Worm (Caenorhabditis elegans): ENCODE measurements around the gene F09E5.3.

The F09E5.3 gene

DNA sequence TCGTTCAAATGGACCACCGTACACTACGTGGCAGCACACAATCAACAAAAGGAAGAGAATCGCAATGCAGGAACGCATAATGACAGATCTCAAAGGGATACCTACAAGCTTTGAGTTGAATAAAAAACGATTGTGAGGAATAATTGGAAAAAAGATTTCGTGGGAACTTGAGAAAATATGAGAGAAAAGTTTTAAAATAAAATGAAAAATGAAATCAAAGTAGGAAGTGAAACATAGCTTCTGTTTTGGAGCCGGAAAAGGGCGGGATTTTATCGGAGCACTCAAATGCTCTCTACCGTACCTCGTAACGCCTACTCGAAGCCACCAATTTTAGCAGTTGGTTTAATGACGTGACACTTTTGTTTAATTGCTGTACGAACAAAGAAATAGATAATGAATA is 29.0 kb upstream of the F09E5.3 start, which contains the start of gene F09E5.14:
Gene F09E5.14 (minus strand): TSS at position 101 of the 400 bp plus-strand sequence.
- TF ChIP-seq tlf-1 (GFP tag; optimal IDR thresholded peaks at IDR 0.05) (no peak), nhr-120 (GFP tag; IDR thresholded peaks at IDR 0.05) (no peak), mcd-1 (GFP tag; IDR thresholded peaks at IDR 0.05) (no peak), ceh-27 (GFP tag; optimal IDR thresholded peaks at IDR 0.05) (no peak), ztf-22 (GFP tag; optimal IDR thresholded peaks at IDR 0.05) (no peak), dpff-1 (tag; optimal IDR thresholded peaks at IDR 0.05) (no peak), aptf-3 (GFP tag; IDR thresholded peaks at IDR 0.05) (no peak), snpc-4 (GFP tag; optimal IDR thresholded peaks at IDR 0.05) (no peak), snpc-4 (tag; optimal IDR thresholded peaks at IDR 0.05) (no peak), egrh-3 (GFP tag; IDR thresholded peaks at IDR 0.05) (no peak), Y95B8A.8 (GFP tag; IDR thresholded peaks at IDR 0.05) (no peak), ztf-18 (tag; optimal IDR thresholded peaks at IDR 0.05) (no peak), F57C9.4 (tag; optimal IDR thresholded peaks at IDR 0.05) (no peak), B0019.2 (GFP tag; conservative IDR thresholded peaks at IDR 0.05) (no peak), cebp-2 (GFP tag; IDR thresholded peaks at IDR 0.05) (no peak), lsy-27 (tag; optimal IDR thresholded peaks at IDR 0.05; ENCODE audit: borderline replicate concordance, insufficient read depth) (no peak), chd-7 (tag; optimal IDR thresholded peaks at IDR 0.05) (no peak), nhr-80 (tag; optimal IDR thresholded peaks at IDR 0.05) (no peak), sea-2 (GFP tag; IDR thresholded peaks at IDR 0.05) (no peak)

ce11 chrII:5346350-5346749 is 27.4 kb upstream of the F09E5.3 start:
- peak; percentile 99 for TF ChIP-seq mcd-1 (GFP tag; IDR thresholded peaks at IDR 0.05)
- TF ChIP-seq D2030.7 (GFP tag; IDR thresholded peaks at IDR 0.05) = peak; percentile 90
- TF ChIP-seq B0019.2 (GFP tag; conservative IDR thresholded peaks at IDR 0.05) = peak; percentile 78
- TF ChIP-seq madf-6 (GFP tag; IDR thresholded peaks at IDR 0.05) = peak; percentile 82
- TF ChIP-seq ztf-18 (tag; optimal IDR thresholded peaks at IDR 0.05) = peak; percentile 11
- peak; percentile 78 for TF ChIP-seq lin-26 (GFP tag; IDR thresholded peaks at IDR 0.05)
- TF ChIP-seq hmg-20 (GFP tag; IDR thresholded peaks at IDR 0.05) = peak; percentile 66
- TF ChIP-seq egl-44 (GFP tag; IDR thresholded peaks at IDR 0.05) = peak; percentile 74
- peak; percentile 89 for TF ChIP-seq K11D2.4 (GFP tag; IDR thresholded peaks at IDR 0.05)
- peak; percentile 92 for TF ChIP-seq ztf-28 (GFP tag; IDR thresholded peaks at IDR 0.05)
- peak; percentile 57; the same call in 1 of the 2 replicates for TF ChIP-seq attf-6 (GFP tag; IDR thresholded peaks at IDR 0.05)
- peak; percentile 77; the same call in 1 of the 2 replicates for TF ChIP-seq Y53G8AR.9 (GFP tag; conservative IDR thresholded peaks at IDR 0.05)
- peak; percentile 98 for TF ChIP-seq dox-1 (GFP tag; IDR thresholded peaks at IDR 0.05)
- TF ChIP-seq tbp1 (GFP tag; optimal IDR thresholded peaks at IDR 0.05) = peak; percentile 16
- TF ChIP-seq let-526 (GFP tag; IDR thresholded peaks at IDR 0.05) = peak; percentile 89
- peak; percentile 63; the same call in 1 of the 2 replicates for TF ChIP-seq Y67H2A.10 (GFP tag; conservative IDR thresholded peaks at IDR 0.05)
- 0 out of 2 replicates have a peak, but pooled peaks have one; percentile 50 for TF ChIP-seq sea-2 (GFP tag; IDR thresholded peaks at IDR 0.05)
- 0 out of 2 replicates have a peak, but pooled peaks have one; percentile 14 for TF ChIP-seq aptf-3 (GFP tag; IDR thresholded peaks at IDR 0.05)
- peak; percentile 95 for TF ChIP-seq nfyb-1 (GFP tag; IDR thresholded peaks at IDR 0.05)
- peak; percentile 96 for TF ChIP-seq pbrm-1 (GFP tag; IDR thresholded peaks at IDR 0.05)
- peak in 1 of 3 experiments; percentile 73 for TF ChIP-seq lin-35 (GFP tag; optimal IDR thresholded peaks at IDR 0.05)
- TF ChIP-seq Y95B8A.8 (GFP tag; IDR thresholded peaks at IDR 0.05) = peak; percentile 91
- peak; percentile 57; the same call in 1 of the 2 replicates for TF ChIP-seq lir-1 (GFP tag; conservative IDR thresholded peaks at IDR 0.05)
- peak; percentile 1 for TF ChIP-seq nhr-80 (tag; optimal IDR thresholded peaks at IDR 0.05)
- peak; percentile 75; the same call in 1 of the 2 replicates for TF ChIP-seq ztf-25 (GFP tag; IDR thresholded peaks at IDR 0.05)
- TF ChIP-seq attf-5 (GFP tag; optimal IDR thresholded peaks at IDR 0.05) = peak; percentile 72
- TF ChIP-seq lin-40 (tag; optimal IDR thresholded peaks at IDR 0.05) = peak; percentile 37
- peak; percentile 63 for TF ChIP-seq lsl-1 (GFP tag; optimal IDR thresholded peaks at IDR 0.05)
- peak; percentile 94 for TF ChIP-seq ceh-100 (GFP tag; IDR thresholded peaks at IDR 0.05)
- TF ChIP-seq Y79H2A.3 (GFP tag; conservative IDR thresholded peaks at IDR 0.05) = peak; percentile 74; the same call in 1 of the 2 replicates
- TF ChIP-seq madf-3 (GFP tag; IDR thresholded peaks at IDR 0.05) = 0 out of 2 replicates have a peak, but pooled peaks have one; percentile 70
- TF ChIP-seq rcor-1 (GFP tag; IDR thresholded peaks at IDR 0.05) = peak; percentile 88
- TF ChIP-seq C06A6.2 (GFP tag; conservative IDR thresholded peaks at IDR 0.05) = peak; percentile 100
- TF ChIP-seq ekl-4 (GFP tag; IDR thresholded peaks at IDR 0.05) = peak; percentile 95
- peak; percentile 74 for TF ChIP-seq hmg-1.2 (GFP tag; IDR thresholded peaks at IDR 0.05)

All from whole organism, young adult.